Worm (Caenorhabditis elegans) whole organism, young adult: ENCODE results near the gene ptp-4A2.

Experiments
- C06A6.2 ChIP-seq: fragments of 200-800 bp; sonication (Bioruptor generic); conservative IDR thresholded peaks from 2 replicates; pipeline ENCODE4 v1.3.6; 2022; ENCODE audit warnings: missing genetic modification characterization, missing compliant biosample characterization
- F23B12.7 ChIP-seq: sonication (generic microtip); optimal IDR thresholded peaks from 2 replicates; lab custom pipeline; 2017; ENCODE audit warnings: missing genetic modification characterization, mild to moderate bottlenecking, missing compliant biosample characterization, antibody characterized with exemption, moderate library complexity; ENCODE audit not compliant: insufficient read depth
- F37B4.10 ChIP-seq: fragments of 200-800 bp; sonication (Bioruptor generic); IDR thresholded peaks from 2 replicates; pipeline ENCODE4 v1.3.6; 2022; ENCODE audit warnings: missing genetic modification characterization, missing compliant biosample characterization
- F52B5.7 ChIP-seq: sonication (generic microtip); optimal IDR thresholded peaks from 2 replicates; lab custom pipeline; 2016; ENCODE audit warnings: mild to moderate bottlenecking, missing genetic modification characterization, missing compliant biosample characterization
- K12H6.12 ChIP-seq: fragments of 200-800 bp; sonication (Bioruptor generic); optimal IDR thresholded peaks from 2 replicates; lab custom pipeline; 2018; ENCODE audit warnings: mild to moderate bottlenecking, missing genetic modification characterization, missing compliant biosample characterization
- Y53G8AR.9 ChIP-seq: fragments of 200-800 bp; sonication (Bioruptor generic); conservative IDR thresholded peaks from 2 replicates; pipeline ENCODE4 v1.3.6; 2022; ENCODE audit warnings: missing genetic modification reagents, missing genetic modification characterization, missing compliant biosample characterization
- Y56A3A.18 ChIP-seq: fragments of 200-800 bp; sonication (Bioruptor generic); IDR thresholded peaks from 2 replicates; pipeline ENCODE4 v1.3.6; 2022; ENCODE audit warnings: missing genetic modification reagents, missing genetic modification characterization, missing compliant biosample characterization
- aptf-2 ChIP-seq: fragments of 200-800 bp; sonication (Bioruptor generic); conservative IDR thresholded peaks from 2 replicates; pipeline ENCODE4 v1.3.6; 2022; ENCODE audit warnings: missing genetic modification reagents, missing genetic modification characterization, missing compliant biosample characterization
- aptf-3 ChIP-seq: fragments of 200-800 bp; sonication (Bioruptor generic); IDR thresholded peaks from 2 replicates; pipeline ENCODE4 v1.3.6; 2022; ENCODE audit warnings: missing genetic modification characterization, missing compliant biosample characterization
- attf-6 ChIP-seq: fragments of 200-800 bp; sonication (Bioruptor generic); IDR thresholded peaks from 2 replicates; pipeline ENCODE4 v1.3.6; 2022; ENCODE audit warnings: missing genetic modification reagents, missing genetic modification characterization, missing compliant biosample characterization
- cebp-1 ChIP-seq, 2 experiments: fragments of 200-800 bp in 1 of 2; sonication (Bioruptor generic) in 1 of 2; sonication (generic microtip) in 1 of 2; IDR thresholded peaks in 1 of 2; optimal IDR thresholded peaks in 1 of 2; 2 replicates each; pipeline versions ENCODE4 v1.3.6 to Lab custom; 2017 to 2022; ENCODE audit warnings: missing compliant biosample characterization in 2 of 2, missing genetic modification characterization in 2 of 2, mild to moderate bottlenecking in 1 of 2, missing genetic modification reagents in 1 of 2, moderate library complexity in 1 of 2
- ceh-40 ChIP-seq: fragments of 200-800 bp; sonication (Bioruptor generic); IDR thresholded peaks from 2 replicates; pipeline ENCODE4 v1.3.6; 2022; ENCODE audit warnings: missing genetic modification characterization, missing compliant biosample characterization
- ceh-79 ChIP-seq: sonication (generic microtip); optimal IDR thresholded peaks from 2 replicates; lab custom pipeline; 2017; ENCODE audit warnings: mild to moderate bottlenecking, missing genetic modification characterization, missing compliant biosample characterization
- die-1 ChIP-seq: sonication (generic microtip); optimal IDR thresholded peaks from 2 replicates; lab custom pipeline; 2016; ENCODE audit warnings: missing genotype, mild to moderate bottlenecking, missing genetic modification characterization, missing compliant biosample characterization
- dpl-1 ChIP-seq: fragments of 150-350 bp; optimal IDR thresholded peaks from 2 replicates; lab custom pipeline; 2014; ENCODE audit warnings: missing biosample characterization, missing genetic modification reagents, missing genetic modification characterization
- ekl-4 ChIP-seq: fragments of 200-800 bp; sonication (Bioruptor generic); IDR thresholded peaks from 2 replicates; pipeline ENCODE4 v1.3.6; 2022; ENCODE audit warnings: missing genetic modification reagents, missing genetic modification characterization, missing compliant biosample characterization
- fkh-3 ChIP-seq: sonication (generic microtip); optimal IDR thresholded peaks from 2 replicates; lab custom pipeline; 2016; ENCODE audit warnings: mild to moderate bottlenecking, missing genetic modification characterization, missing compliant biosample characterization
- lag-1 ChIP-seq: fragments of 200-800 bp; sonication (Bioruptor generic); IDR thresholded peaks from 2 replicates; pipeline ENCODE4 v1.3.6; 2022; ENCODE audit warnings: missing genetic modification reagents, missing genetic modification characterization, missing compliant biosample characterization
- let-607 ChIP-seq, 2 experiments: fragments of 200-800 bp in 1 of 2; sonication (Bioruptor generic) in 1 of 2; sonication (generic microtip) in 1 of 2; optimal IDR thresholded peaks; 2 replicates each; lab custom pipeline; 2016 to 2018; ENCODE audit warnings: mild to moderate bottlenecking in 2 of 2, missing compliant biosample characterization in 2 of 2, missing genetic modification characterization in 2 of 2, moderate library complexity in 2 of 2, missing genotype in 1 of 2
- lin-26 ChIP-seq: fragments of 200-800 bp; sonication (Bioruptor generic); IDR thresholded peaks from 2 replicates; pipeline ENCODE4 v1.3.6; 2022; ENCODE audit warnings: missing genetic modification reagents, missing genetic modification characterization, missing compliant biosample characterization
- madf-3 ChIP-seq: fragments of 200-800 bp; sonication (Bioruptor generic); IDR thresholded peaks from 2 replicates; pipeline ENCODE4 v1.3.6; 2022; ENCODE audit warnings: missing genetic modification reagents, missing genetic modification characterization, missing compliant biosample characterization
- mes-4 ChIP-seq: sonication (generic microtip); optimal IDR thresholded peaks from 2 replicates; lab custom pipeline; 2016; ENCODE audit warnings: missing genotype, missing genetic modification characterization, missing compliant biosample characterization
- nfya-1 ChIP-seq: sonication (generic microtip); optimal IDR thresholded peaks from 2 replicates; lab custom pipeline; 2017; ENCODE audit warnings: antibody characterized with exemption, missing compliant biosample characterization, missing genetic modification characterization, borderline replicate concordance; ENCODE audit not compliant: insufficient read depth
- nfya-2 ChIP-seq: fragments of 200-800 bp; sonication (Bioruptor generic); IDR thresholded peaks from 2 replicates; pipeline ENCODE4 v1.3.6; 2022; ENCODE audit warnings: missing genetic modification reagents, missing genetic modification characterization, missing compliant biosample characterization
- nfyb-1 ChIP-seq: fragments of 200-800 bp; sonication (Bioruptor generic); IDR thresholded peaks from 2 replicates; pipeline ENCODE4 v1.3.6; 2022; ENCODE audit warnings: missing genetic modification reagents, missing genetic modification characterization, missing compliant biosample characterization
- nhr-80 ChIP-seq: sonication (generic microtip); optimal IDR thresholded peaks from 2 replicates; lab custom pipeline; 2016; ENCODE audit warnings: missing genetic modification characterization, missing compliant biosample characterization
- pbrm-1 ChIP-seq: fragments of 200-800 bp; sonication (Bioruptor generic); IDR thresholded peaks from 2 replicates; pipeline ENCODE4 v1.3.6; 2022; ENCODE audit warnings: missing genetic modification reagents, missing genetic modification characterization, missing compliant biosample characterization
- repo-1 ChIP-seq: sonication (generic microtip); optimal IDR thresholded peaks from 2 replicates; lab custom pipeline; 2017; ENCODE audit warnings: mild to moderate bottlenecking, missing genetic modification characterization, missing compliant biosample characterization
- sea-2 ChIP-seq: fragments of 200-800 bp; sonication (Bioruptor generic); IDR thresholded peaks from 2 replicates; pipeline ENCODE4 v1.3.6; 2022; ENCODE audit warnings: missing genetic modification characterization, missing compliant biosample characterization
- snpc-3.4 ChIP-seq: sonication (generic microtip); optimal IDR thresholded peaks from 2 replicates; lab custom pipeline; 2017; ENCODE audit warnings: missing genetic modification characterization, mild to moderate bottlenecking, missing compliant biosample characterization, antibody characterized with exemption, moderate library complexity, missing genotype, missing genetic modification reagents
- zfh-2 ChIP-seq: fragments of 200-800 bp; sonication (Bioruptor generic); conservative IDR thresholded peaks from 2 replicates; pipeline ENCODE4 v1.3.6; 2022; ENCODE audit warnings: missing genetic modification reagents, missing genetic modification characterization, missing compliant biosample characterization
- ztf-25 ChIP-seq: fragments of 200-800 bp; sonication (Bioruptor generic); IDR thresholded peaks from 2 replicates; pipeline ENCODE4 v1.3.6; 2022; ENCODE audit warnings: missing genetic modification reagents, missing genetic modification characterization, missing compliant biosample characterization
- ztf-6 ChIP-seq: fragments of 200-800 bp; sonication (Bioruptor generic); IDR thresholded peaks from 2 replicates; pipeline ENCODE4 v1.3.6; 2022; ENCODE audit warnings: missing genetic modification reagents, missing genetic modification characterization, missing compliant biosample characterization

ptp-4A2 gene

DNA sequence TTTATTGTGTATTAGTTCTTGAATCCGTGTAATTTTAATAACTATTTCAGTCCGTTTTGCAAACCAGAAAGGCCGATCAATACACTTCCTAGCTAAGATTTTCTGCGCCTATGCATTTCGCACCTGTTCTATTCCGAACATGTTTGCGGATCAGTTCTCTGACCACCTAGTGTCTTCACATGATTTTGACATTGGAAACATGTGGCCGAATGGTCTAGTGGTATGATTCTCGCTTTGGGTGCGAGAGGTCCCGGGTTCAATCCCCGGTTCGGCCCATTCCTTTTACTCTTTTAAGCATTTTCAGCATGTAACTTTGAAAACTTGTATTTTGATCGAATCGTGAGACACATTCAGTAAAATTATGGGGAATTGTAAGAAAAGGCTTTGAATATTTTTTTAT lies 26.2 kb upstream of the ptp-4A2 start (continued):
- TF ChIP-seq lag-1 (GFP tag; lab: Robert Waterston, UW) (no peak), snpc-3.4 (tag; lab: Kevin White, UChicago) (peak; percentile 70), nfya-1 (tag; lab: Kevin White, UChicago) (no peak), nfyb-1 (GFP tag; lab: Robert Waterston, UW) (peak; percentile 41; the same call in 1 of the 2 replicates), mes-4 (tag; lab: Kevin White, UChicago) (no peak), aptf-3 (GFP tag; lab: Robert Waterston, UW) (0 out of 2 replicates have a peak, but pooled peaks have one; percentile 31), sea-2 (GFP tag; lab: Robert Waterston, UW) (0 out of 2 replicates have a peak, but pooled peaks have one; percentile 26), fkh-3 (tag; lab: Kevin White, UChicago) (no peak), ceh-40 (GFP tag; lab: Robert Waterston, UW) (peak; percentile 73; the same call in 1 of the 2 replicates), nfya-2 (GFP tag; lab: Robert Waterston, UW) (no peak), ztf-25 (0 out of 2 replicates have a peak, but pooled peaks have one; percentile 62), Y56A3A.18 (peak; percentile 64; the same call in 1 of the 2 replicates), lin-26 (GFP tag; lab: Robert Waterston, UW) (peak; percentile 78), K12H6.12 (tag; lab: Kevin White, UChicago) (no peak), die-1 (tag; lab: Kevin White, UChicago) (peak; percentile 41), ztf-6 (GFP tag; lab: Robert Waterston, UW) (0 out of 2 replicates have a peak, but pooled peaks have one; percentile 29), C06A6.2 (GFP tag; lab: Robert Waterston, UW) (0 out of 2 replicates have a peak, but pooled peaks have one; percentile 33), F52B5.7 (tag; lab: Kevin White, UChicago) (peak; percentile 33), F37B4.10 (0 out of 2 replicates have a peak, but pooled peaks have one; percentile 70), attf-6 (GFP tag; lab: Robert Waterston, UW) (0 out of 2 replicates have a peak, but pooled peaks have one; percentile 31)

ce11 chrX:3968209-3968960 lies 25.3 kb upstream of the ptp-4A2 start, which contains the start of gene C16B8.3:
Gene C16B8.3, minus strand, starts transcription at chrX:3968634.
- no peak for TF ChIP-seq attf-6 (GFP tag; lab: Robert Waterston, UW)
- 0 out of 2 replicates have a peak, but pooled peaks have one; percentile 44 for TF ChIP-seq ekl-4
- no peak for TF ChIP-seq lag-1 (GFP tag; lab: Robert Waterston, UW)
- 0 out of 2 replicates have a peak, but pooled peaks have one; percentile 19 for TF ChIP-seq lin-26 (GFP tag; lab: Robert Waterston, UW)
- TF ChIP-seq nhr-80 (tag; lab: Kevin White, UChicago): peak; percentile 69
- TF ChIP-seq F23B12.7 (tag; lab: Kevin White, UChicago): peak; percentile 62
- peak; percentile 42; the same call in 1 of the 2 replicates for TF ChIP-seq nfyb-1 (GFP tag; lab: Robert Waterston, UW)
- no peak for TF ChIP-seq ceh-79 (tag; lab: Kevin White, UChicago)
- TF ChIP-seq cebp-1 (GFP tag; IDR thresholded peaks at IDR 0.05; lab: Robert Waterston, UW): no peak
- TF ChIP-seq cebp-1 (tag; optimal IDR thresholded peaks at IDR 0.05; lab: Kevin White, UChicago): peak; percentile 57
- peak; percentile 6 for TF ChIP-seq repo-1 (tag; lab: Kevin White, UChicago)
- TF ChIP-seq Y56A3A.18: 0 out of 2 replicates have a peak, but pooled peaks have one; percentile 14
- no peak for TF ChIP-seq dpl-1 (GFP tag; lab: Kevin White, UChicago)
- peak; percentile 58 for TF ChIP-seq zfh-2 (GFP tag; lab: Robert Waterston, UW)
- TF ChIP-seq madf-3 (GFP tag; lab: Robert Waterston, UW): 0 out of 2 replicates have a peak, but pooled peaks have one; percentile 48
- 0 out of 2 replicates have a peak, but pooled peaks have one; percentile 9 for TF ChIP-seq pbrm-1 (GFP tag; lab: Robert Waterston, UW)
- no peak for TF ChIP-seq aptf-2
- peak in 1 of 2 experiments; percentile 32 for TF ChIP-seq let-607 (tag; optimal IDR thresholded peaks at IDR 0.05; lab: Kevin White, UChicago)
- TF ChIP-seq Y53G8AR.9 (GFP tag; lab: Robert Waterston, UW): 0 out of 2 replicates have a peak, but pooled peaks have one; percentile 45
